Worm (Caenorhabditis elegans) whole organism, L2 larva: ENCODE measurements around the gene cest-32.

Experiments
- ama-1 ChIP-seq: fragments of 150-350 bp; optimal IDR thresholded peaks from 2 replicates; lab custom pipeline; 2018; ENCODE audit warnings: inconsistent platforms
- blmp-1 ChIP-seq: sonication (generic microtip); optimal IDR thresholded peaks from 2 replicates; lab custom pipeline; 2017; ENCODE audit warnings: missing genetic modification characterization, mild to moderate bottlenecking, missing compliant biosample characterization, antibody characterized with exemption, moderate library complexity; ENCODE audit not compliant: insufficient read depth
- elt-3 ChIP-seq: sonication (generic microtip); optimal IDR thresholded peaks from 2 replicates; lab custom pipeline; 2017; ENCODE audit warnings: missing biosample characterization, missing genetic modification characterization
- lsy-2 ChIP-seq, 2 experiments: fragments of 150-350 bp in 1 of 2; sonication (generic microtip) in 1 of 2; optimal IDR thresholded peaks; 2 replicates each; lab custom pipeline; 2014 to 2017; ENCODE audit warnings: missing biosample characterization in 2 of 2, missing genetic modification characterization in 2 of 2
- nhr-10 ChIP-seq: sonication (generic microtip); optimal IDR thresholded peaks from 2 replicates; lab custom pipeline; 2017; ENCODE audit warnings: missing biosample characterization, missing genetic modification characterization
- nhr-21 ChIP-seq: fragments of 150-350 bp; optimal IDR thresholded peaks from 2 replicates; lab custom pipeline; 2014; ENCODE audit warnings: missing biosample characterization, missing genetic modification characterization

ce11 chrV:5272619-5273074 is 39.0 kb upstream of the cest-32 start:
- TF ChIP-seq nhr-10 (no peak), elt-3 (tag; lab: Kevin White, UChicago) (no peak), nhr-21 (tag; lab: Kevin White, UChicago) (peak; percentile 28), ama-1 (no peak), lsy-2 (tag; optimal IDR thresholded peaks at IDR 0.05; lab: Kevin White, UChicago) (peak in 1 of 2 experiments; percentile 9), blmp-1 (tag; lab: Kevin White, UChicago) (no peak)
